Fruit fly (Drosophila melanogaster) whole organism, embryonic: ENCODE results near the gene Gclm.
A peak's percentile ranks its signal among the peaks of the same experiment; 100 is the strongest.

ENCODE experiments used
- ATbp ChIP-seq: fragments of 200-800 bp; sonication (Bioruptor generic); optimal IDR thresholded peaks from 2 replicates; lab custom pipeline; 2017; ENCODE audit warnings: missing biosample characterization, mild to moderate bottlenecking, missing genetic modification characterization, missing genetic modification reagents
- Asciz ChIP-seq: fragments of 200-800 bp; sonication (Bioruptor generic); optimal IDR thresholded peaks from 2 replicates; lab custom pipeline; 2017; ENCODE audit warnings: missing biosample characterization, mild to moderate bottlenecking, missing genetic modification characterization, missing genetic modification reagents
- CG10959 ChIP-seq: fragments of 200-800 bp; sonication (Bioruptor generic); IDR thresholded peaks from 2 replicates; pipeline ENCODE4 v1.3.6; 2022; ENCODE audit warnings: missing biosample characterization, missing genetic modification characterization
- CG11085 ChIP-seq: fragments of 200-800 bp; sonication (Bioruptor generic); IDR thresholded peaks from 2 replicates; pipeline ENCODE4 v1.3.6; 2022; ENCODE audit warnings: missing biosample characterization, missing genetic modification characterization
- CG11247 ChIP-seq: fragments of 200-800 bp; sonication (Bioruptor generic); IDR thresholded peaks from 2 replicates; pipeline ENCODE4 v1.3.6; 2022; ENCODE audit warnings: missing biosample characterization, missing genetic modification characterization
- CG12155 ChIP-seq: fragments of 200-800 bp; sonication (Bioruptor generic); optimal IDR thresholded peaks from 3 replicates; lab custom pipeline; 2016; ENCODE audit warnings: missing biosample characterization, missing genetic modification characterization
- CG12744 ChIP-seq: fragments of 200-800 bp; sonication (Bioruptor generic); optimal IDR thresholded peaks from 2 replicates; lab custom pipeline; 2016; ENCODE audit warnings: missing biosample characterization, missing genetic modification characterization
- CG1602 ChIP-seq: fragments of 200-800 bp; sonication (Bioruptor generic); optimal IDR thresholded peaks from 3 replicates; lab custom pipeline; 2016; ENCODE audit warnings: missing biosample characterization, missing genetic modification characterization
- CG2678 ChIP-seq: fragments of 200-800 bp; sonication (Bioruptor generic); optimal IDR thresholded peaks from 3 replicates; lab custom pipeline; 2019; ENCODE audit warnings: missing biosample characterization, mild to moderate bottlenecking, missing genetic modification characterization, moderate library complexity
- CG30431 ChIP-seq: fragments of 200-800 bp; sonication (Bioruptor generic); optimal IDR thresholded peaks from 2 replicates; lab custom pipeline; 2017; ENCODE audit warnings: missing biosample characterization, missing genetic modification characterization
- CG33213 ChIP-seq: fragments of 200-800 bp; sonication (Bioruptor generic); optimal IDR thresholded peaks from 3 replicates; lab custom pipeline; 2016; ENCODE audit warnings: missing biosample characterization, missing genetic modification characterization
- CG34422 ChIP-seq: fragments of 200-800 bp; sonication (Bioruptor generic); IDR thresholded peaks from 3 replicates; pipeline ENCODE4 v1.3.6; 2022; ENCODE audit warnings: missing biosample characterization, missing genetic modification characterization
- CG3838 ChIP-seq: fragments of 200-800 bp; sonication (Bioruptor generic); optimal IDR thresholded peaks from 3 replicates; lab custom pipeline; 2016; ENCODE audit warnings: missing biosample characterization, missing genetic modification characterization
- CG4360 ChIP-seq: fragments of 200-800 bp; sonication (Bioruptor generic); IDR thresholded peaks from 2 replicates; pipeline ENCODE4 v1.3.6; 2022; ENCODE audit warnings: missing biosample characterization, missing genetic modification characterization
- CG7556 ChIP-seq: fragments of 200-800 bp; sonication (Bioruptor generic); optimal IDR thresholded peaks from 2 replicates; lab custom pipeline; 2017; ENCODE audit warnings: missing biosample characterization, mild to moderate bottlenecking, missing genetic modification characterization
- CG7839 ChIP-seq: fragments of 200-800 bp; sonication (Bioruptor generic); optimal IDR thresholded peaks from 3 replicates; lab custom pipeline; 2018; ENCODE audit warnings: missing biosample characterization, mild to moderate bottlenecking, missing genetic modification characterization, moderate library complexity
- CG9437 ChIP-seq: fragments of 200-800 bp; sonication (Bioruptor generic); optimal IDR thresholded peaks from 2 replicates; lab custom pipeline; 2018; ENCODE audit warnings: missing biosample characterization, mild to moderate bottlenecking, missing genetic modification characterization
- CoRest ChIP-seq: fragments of 200-800 bp; sonication (Bioruptor generic); optimal IDR thresholded peaks from 3 replicates; lab custom pipeline; 2018; ENCODE audit warnings: missing biosample characterization, mild to moderate bottlenecking, missing genetic modification characterization, moderate library complexity
- CrebB ChIP-seq: fragments of 200-800 bp; sonication (Bioruptor generic); optimal IDR thresholded peaks from 3 replicates; lab custom pipeline; 2018; ENCODE audit warnings: missing biosample characterization, mild to moderate bottlenecking, missing genetic modification characterization
- Ets97D ChIP-seq: fragments of 200-800 bp; sonication (Bioruptor generic); optimal IDR thresholded peaks from 3 replicates; lab custom pipeline; 2016; ENCODE audit warnings: missing biosample characterization, missing genetic modification characterization
- GATAe ChIP-seq: fragments of 200-800 bp; sonication (Bioruptor generic); conservative IDR thresholded peaks from 2 replicates; pipeline ENCODE4 v1.3.6; 2022; ENCODE audit warnings: missing biosample characterization, missing genetic modification characterization
- Hmx ChIP-seq: fragments of 200-800 bp; sonication (Bioruptor generic); optimal IDR thresholded peaks from 2 replicates; lab custom pipeline; 2016; ENCODE audit warnings: missing biosample characterization, missing genetic modification characterization
- Max ChIP-seq: fragments of 200-800 bp; sonication (Bioruptor generic); optimal IDR thresholded peaks from 2 replicates; lab custom pipeline; 2016; ENCODE audit warnings: missing biosample characterization, mild to moderate bottlenecking, missing genetic modification characterization
- Mrtf ChIP-seq: fragments of 200-800 bp; sonication (Bioruptor generic); IDR thresholded peaks from 3 replicates; pipeline ENCODE4 v1.3.6; 2022; ENCODE audit warnings: missing biosample characterization, missing genetic modification characterization
- Oli ChIP-seq: fragments of 200-800 bp; sonication (Bioruptor generic); optimal IDR thresholded peaks from 2 replicates; lab custom pipeline; 2018; ENCODE audit warnings: missing biosample characterization, mild to moderate bottlenecking, missing genetic modification characterization, moderate library complexity
- Opbp ChIP-seq: fragments of 200-800 bp; sonication (Bioruptor generic); IDR thresholded peaks from 3 replicates; pipeline ENCODE4 v1.3.6; 2022; ENCODE audit warnings: missing biosample characterization, missing genetic modification characterization; ENCODE audit not compliant: partially characterized antibody
- Ptx1 ChIP-seq: fragments of 200-800 bp; sonication (Bioruptor generic); IDR thresholded peaks from 2 replicates; pipeline ENCODE4 v1.3.6; 2022; ENCODE audit warnings: missing biosample characterization, missing genetic modification characterization
- Ravus ChIP-seq: fragments of 200-800 bp; sonication (Bioruptor generic); IDR thresholded peaks from 2 replicates; pipeline ENCODE4 v1.3.6; 2022; ENCODE audit warnings: missing biosample characterization, missing genetic modification characterization
- Six4 ChIP-seq: fragments of 200-800 bp; sonication (Bioruptor generic); optimal IDR thresholded peaks from 2 replicates; lab custom pipeline; 2016; ENCODE audit warnings: missing biosample characterization, missing genetic modification characterization
- Ssrp ChIP-seq: fragments of 200-800 bp; sonication (Bioruptor generic); optimal IDR thresholded peaks from 2 replicates; lab custom pipeline; 2018; ENCODE audit warnings: missing biosample characterization, mild to moderate bottlenecking, missing genetic modification characterization, moderate library complexity
- abd-A ChIP-seq: fragments of 200-800 bp; sonication (Bioruptor generic); optimal IDR thresholded peaks from 3 replicates; lab custom pipeline; 2019; ENCODE audit warnings: missing biosample characterization, mild to moderate bottlenecking, missing genetic modification characterization, moderate library complexity
- bigmax ChIP-seq: fragments of 200-800 bp; sonication (Bioruptor generic); optimal IDR thresholded peaks from 2 replicates; lab custom pipeline; 2018; ENCODE audit warnings: missing biosample characterization, mild to moderate bottlenecking, missing genetic modification characterization
- btn ChIP-seq: fragments of 200-800 bp; sonication (Bioruptor generic); optimal IDR thresholded peaks from 2 replicates; lab custom pipeline; 2016; ENCODE audit warnings: missing biosample characterization, missing genetic modification characterization
- crc ChIP-seq: fragments of 200-800 bp; sonication (Bioruptor generic); optimal IDR thresholded peaks from 2 replicates; lab custom pipeline; 2016; ENCODE audit warnings: missing biosample characterization, missing genetic modification characterization
- fu2 ChIP-seq: fragments of 200-800 bp; sonication (Bioruptor generic); optimal IDR thresholded peaks from 2 replicates; lab custom pipeline; 2016; ENCODE audit warnings: missing biosample characterization, missing genetic modification characterization
- gsb ChIP-seq: fragments of 200-800 bp; sonication (Bioruptor generic); IDR thresholded peaks from 2 replicates; pipeline ENCODE4 v1.3.6; 2022; ENCODE audit warnings: missing biosample characterization, missing genetic modification characterization
- her ChIP-seq: fragments of 200-800 bp; sonication (Bioruptor generic); optimal IDR thresholded peaks from 2 replicates; lab custom pipeline; 2016; ENCODE audit warnings: missing biosample characterization, missing genetic modification characterization
- hth ChIP-seq: fragments of >200 bp; optimal IDR thresholded peaks from 2 replicates; lab custom pipeline; 2017; ENCODE audit warnings: inconsistent platforms
- jigr1 ChIP-seq: fragments of 200-800 bp; sonication (Bioruptor generic); IDR thresholded peaks from 3 replicates; pipeline ENCODE4 v1.3.6; 2022; ENCODE audit warnings: missing biosample characterization, missing genetic modification characterization
- knrl ChIP-seq: fragments of 200-800 bp; sonication (Bioruptor generic); IDR thresholded peaks from 3 replicates; pipeline ENCODE4 v1.3.6; 2022; ENCODE audit warnings: missing biosample characterization, missing genetic modification characterization; ENCODE audit not compliant: partially characterized antibody
- nmo ChIP-seq: fragments of 200-800 bp; sonication (Bioruptor generic); optimal IDR thresholded peaks from 2 replicates; lab custom pipeline; 2018; ENCODE audit warnings: missing biosample characterization, mild to moderate bottlenecking, missing genetic modification characterization, moderate library complexity
- phol ChIP-seq: fragments of 200-800 bp; sonication (Bioruptor generic); optimal IDR thresholded peaks from 3 replicates; lab custom pipeline; 2018; ENCODE audit warnings: missing biosample characterization, mild to moderate bottlenecking, missing genetic modification characterization, moderate library complexity
- rib ChIP-seq: fragments of 200-800 bp; sonication (Bioruptor generic); IDR thresholded peaks from 2 replicates; pipeline ENCODE4 v1.3.6; 2022; ENCODE audit warnings: missing biosample characterization, missing genetic modification characterization
- run ChIP-seq: fragments of 200-800 bp; sonication (Bioruptor generic); optimal IDR thresholded peaks from 3 replicates; lab custom pipeline; 2018; ENCODE audit warnings: missing biosample characterization, mild to moderate bottlenecking, missing genetic modification characterization
- sima ChIP-seq: fragments of 200-800 bp; sonication (Bioruptor generic); optimal IDR thresholded peaks from 2 replicates; lab custom pipeline; 2016; ENCODE audit warnings: missing biosample characterization, missing genetic modification characterization
- sob ChIP-seq: fragments of 200-800 bp; sonication (Bioruptor generic); IDR thresholded peaks from 2 replicates; pipeline ENCODE4 v1.3.6; 2022; ENCODE audit warnings: missing biosample characterization, missing genetic modification characterization
- sqz ChIP-seq: fragments of 200-800 bp; sonication (Bioruptor generic); optimal IDR thresholded peaks from 3 replicates; lab custom pipeline; 2018; ENCODE audit warnings: missing biosample characterization, mild to moderate bottlenecking, missing genetic modification characterization
- sr ChIP-seq: fragments of 200-800 bp; sonication (Bioruptor generic); IDR thresholded peaks from 3 replicates; pipeline ENCODE4 v1.3.6; 2022; ENCODE audit warnings: missing biosample characterization, missing genetic modification characterization
- ssp ChIP-seq: fragments of 200-800 bp; sonication (Bioruptor generic); IDR thresholded peaks from 2 replicates; pipeline ENCODE4 v1.3.6; 2022; ENCODE audit warnings: missing biosample characterization, missing genetic modification characterization
- stc ChIP-seq: fragments of 200-800 bp; sonication (Bioruptor generic); IDR thresholded peaks from 2 replicates; pipeline ENCODE4 v1.3.6; 2022; ENCODE audit warnings: missing biosample characterization, missing genetic modification characterization
- trh ChIP-seq: fragments of 200-800 bp; sonication (Bioruptor generic); optimal IDR thresholded peaks from 2 replicates; lab custom pipeline; 2016; ENCODE audit warnings: missing biosample characterization, missing genetic modification characterization
- tx ChIP-seq: fragments of 200-800 bp; sonication (Bioruptor generic); optimal IDR thresholded peaks from 2 replicates; lab custom pipeline; 2016; ENCODE audit warnings: missing biosample characterization, missing genetic modification characterization
- vnd ChIP-seq: fragments of 200-800 bp; sonication (Bioruptor generic); IDR thresholded peaks from 3 replicates; pipeline ENCODE4 v1.3.6; 2022; ENCODE audit warnings: missing biosample characterization, missing genetic modification characterization; ENCODE audit not compliant: partially characterized antibody

The Gclm gene

dm6 chr3R:22668622-22669021 lies 17.7 kb downstream of the Gclm start (continued):
- no peak for TF ChIP-seq Ets97D (GFP tag; lab: Kevin White, UChicago)
- TF ChIP-seq Mrtf (GFP tag; lab: Robert Waterston, UW) = no peak
- TF ChIP-seq btn (GFP tag; lab: Kevin White, UChicago) = no peak
- no peak for TF ChIP-seq CG30431
- no peak for TF ChIP-seq knrl (GFP tag; lab: Robert Waterston, UW)
- TF ChIP-seq sima (GFP tag; lab: Kevin White, UChicago) = no peak
- no peak for TF ChIP-seq sqz (GFP tag; lab: Kevin White, UChicago)
- TF ChIP-seq Ptx1 (GFP tag; lab: Robert Waterston, UW) = 0 out of 2 replicates have a peak, but pooled peaks have one; percentile 31
- no peak for TF ChIP-seq vnd (GFP tag; lab: Robert Waterston, UW)
- TF ChIP-seq Ravus = peak; percentile 1; the same call in 1 of the 2 replicates
- peak; percentile 6 for TF ChIP-seq phol (tag; lab: Kevin White, UChicago)
- no peak for TF ChIP-seq GATAe (GFP tag; lab: Robert Waterston, UW)
- peak; percentile 23 for TF ChIP-seq CoRest
- peak; percentile 15 for TF ChIP-seq CG1602 (GFP tag; lab: Kevin White, UChicago)
- TF ChIP-seq Asciz (GFP tag; lab: Kevin White, UChicago) = no peak
- no peak for TF ChIP-seq tx
- TF ChIP-seq run (tag; lab: Kevin White, UChicago) = no peak
- TF ChIP-seq CG7839 (tag; lab: Kevin White, UChicago) = peak; percentile 15
- TF ChIP-seq gsb (GFP tag; lab: Robert Waterston, UW) = no peak
- TF ChIP-seq CrebB (tag; lab: Kevin White, UChicago) = no peak
- no peak for TF ChIP-seq CG9437
- TF ChIP-seq CG33213 (GFP tag; lab: Kevin White, UChicago) = no peak
- no peak for TF ChIP-seq CG11085 (GFP tag; lab: Robert Waterston, UW)
- no peak for TF ChIP-seq CG2678
- no peak for TF ChIP-seq Max (GFP tag; lab: Kevin White, UChicago)
- no peak for TF ChIP-seq abd-A (tag; lab: Kevin White, UChicago)
- TF ChIP-seq CG12744 (GFP tag; lab: Kevin White, UChicago) = no peak
- TF ChIP-seq CG7556 = no peak
- TF ChIP-seq Six4 (GFP tag; lab: Kevin White, UChicago) = no peak
- TF ChIP-seq CG12155 (GFP tag; lab: Kevin White, UChicago) = peak; percentile 22
- peak; percentile 20 for TF ChIP-seq Oli
- TF ChIP-seq hth (lab: Kevin White, UChicago) = no peak
- TF ChIP-seq bigmax (GFP tag; lab: Kevin White, UChicago) = no peak
- 0 out of 2 replicates have a peak, but pooled peaks have one; percentile 12 for TF ChIP-seq sob (GFP tag; lab: Robert Waterston, UW)
- TF ChIP-seq ssp (GFP tag; lab: Robert Waterston, UW) = no peak
- peak; percentile 31; the same call in 1 of the 2 replicates for TF ChIP-seq stc
- no peak for TF ChIP-seq sr
- no peak for TF ChIP-seq CG3838 (GFP tag; lab: Kevin White, UChicago)
- TF ChIP-seq CG34422 (GFP tag; lab: Robert Waterston, UW) = no peak; the same call in 2 of the 3 replicates
- no peak for TF ChIP-seq Ssrp (tag; lab: Kevin White, UChicago)
- TF ChIP-seq her (GFP tag; lab: Kevin White, UChicago) = no peak
- TF ChIP-seq CG11247 (GFP tag; lab: Robert Waterston, UW) = no peak
- TF ChIP-seq Hmx (GFP tag; lab: Kevin White, UChicago) = no peak
- TF ChIP-seq ATbp (GFP tag; lab: Kevin White, UChicago) = no peak
- no peak for TF ChIP-seq Opbp (GFP tag; lab: Robert Waterston, UW)
- TF ChIP-seq trh (GFP tag; lab: Kevin White, UChicago) = no peak
- peak; percentile 36 for TF ChIP-seq nmo (GFP tag; lab: Kevin White, UChicago)
- no peak for TF ChIP-seq CG4360
- TF ChIP-seq fu2 (GFP tag; lab: Kevin White, UChicago) = no peak
- TF ChIP-seq CG10959 (GFP tag; lab: Robert Waterston, UW) = no peak
- no peak for TF ChIP-seq rib (GFP tag; lab: Robert Waterston, UW)
- no peak for TF ChIP-seq crc (GFP tag; lab: Kevin White, UChicago)
- TF ChIP-seq jigr1 (GFP tag; lab: Robert Waterston, UW) = no peak
